Fruit fly (Drosophila melanogaster) Kc167 (cell line): ENCODE results near the gene CG10853.

Experiments
- Myc ChIP-seq: fragments of >200 bp; optimal IDR thresholded peaks from 2 replicates; lab custom pipeline; 2017; ENCODE audit warnings: missing external identifiers
- h ChIP-seq: fragments of >200 bp; optimal IDR thresholded peaks from 3 replicates; lab custom pipeline; 2018; ENCODE audit warnings: missing external identifiers
- insv ChIP-seq: fragments of >200 bp; optimal IDR thresholded peaks from 3 replicates; lab custom pipeline; 2018; ENCODE audit warnings: missing external identifiers
- ttk ChIP-seq: sonication (Bioruptor generic); optimal IDR thresholded peaks from 2 replicates; lab custom pipeline; 2017; ENCODE audit warnings: missing external identifiers

dm6 chr3L:3905111-3905510 lies 42.6 kb upstream of the CG10853 start, which contains the start of gene ida:
- TF ChIP-seq Myc (lab: Kevin White, UChicago) = no peak
- TF ChIP-seq h (lab: Kevin White, UChicago) = no peak
- no peak for TF ChIP-seq insv (lab: Kevin White, UChicago)
- no peak for TF ChIP-seq ttk
